Fruit fly (Drosophila melanogaster): ENCODE measurements around the gene CG33494.

The CG33494 gene

DNA sequence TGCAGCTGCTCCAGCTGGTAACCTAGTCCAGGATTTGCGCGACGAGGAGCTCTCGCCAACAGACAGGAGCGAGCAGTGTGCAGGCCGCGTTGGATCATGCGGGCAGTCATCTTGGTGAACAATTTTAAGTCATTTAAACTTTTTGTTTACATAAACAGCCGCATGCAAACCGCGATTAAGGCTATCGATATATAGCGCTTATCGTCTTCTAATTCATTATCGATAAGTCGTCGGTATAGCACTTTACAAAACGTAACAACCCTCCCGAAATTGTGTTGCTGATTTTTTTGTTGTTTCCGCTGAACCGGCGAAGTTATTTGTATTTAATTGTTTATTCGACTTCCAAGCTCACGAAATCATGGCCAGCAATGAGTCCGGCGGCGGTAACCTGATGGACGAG lies 18.2 kb downstream of the CG33494 start, which contains the start of the genes CG4553 and MED28 (continued):
- TF ChIP-seq CG9437 (GFP tag; optimal IDR thresholded peaks at IDR 0.05) (peak; percentile 80), CG13894 (tag; optimal IDR thresholded peaks at IDR 0.05) (no peak), stwl (tag; optimal IDR thresholded peaks at IDR 0.05) (peak; percentile 67), tup (GFP tag; optimal IDR thresholded peaks at IDR 0.05) (no peak), CG11696 (GFP tag; IDR thresholded peaks at IDR 0.05) (no peak), toy (GFP tag; IDR thresholded peaks at IDR 0.05) (no peak), CG1832 (GFP tag; optimal IDR thresholded peaks at IDR 0.05) (no peak), lov (optimal IDR thresholded peaks at IDR 0.05) (no peak), lov (GFP tag; IDR thresholded peaks at IDR 0.05) (no peak), B-H1 (GFP tag; IDR thresholded peaks at IDR 0.05) (no peak), Six4 (GFP tag; optimal IDR thresholded peaks at IDR 0.05) (no peak), Dek (tag; optimal IDR thresholded peaks at IDR 0.05) (no peak), tna (GFP tag; IDR thresholded peaks at IDR 0.05; ENCODE audit: partially characterized antibody) (peak; percentile 78), Mes4 (GFP tag; optimal IDR thresholded peaks at IDR 0.05) (no peak), cato (GFP tag; optimal IDR thresholded peaks at IDR 0.05; ENCODE audit: borderline replicate concordance) (no peak), CG12659 (GFP tag; optimal IDR thresholded peaks at IDR 0.05) (peak; percentile 41), D (optimal IDR thresholded peaks at IDR 0.05) (no peak), D (GFP tag; optimal IDR thresholded peaks at IDR 0.05) (no peak), CG4328 (GFP tag; optimal IDR thresholded peaks at IDR 0.05) (no peak), HLH4C (GFP tag; IDR thresholded peaks at IDR 0.05; ENCODE audit: partially characterized antibody) (peak; percentile 85), CG33213 (GFP tag; optimal IDR thresholded peaks at IDR 0.05) (no peak), NfI (GFP tag; optimal IDR thresholded peaks at IDR 0.05) (no peak), TFAM (GFP tag; optimal IDR thresholded peaks at IDR 0.05) (no peak), CG17186 (GFP tag; optimal IDR thresholded peaks at IDR 0.05) (peak; percentile 60), CG3281 (GFP tag; optimal IDR thresholded peaks at IDR 0.05) (no peak), CG30020 (tag; optimal IDR thresholded peaks at IDR 0.05) (no peak), CG15514 (GFP tag; optimal IDR thresholded peaks at IDR 0.05) (peak; percentile 65), lbe (GFP tag; optimal IDR thresholded peaks at IDR 0.05) (no peak), CG16813 (GFP tag; IDR thresholded peaks at IDR 0.05; ENCODE audit: partially characterized antibody) (peak; percentile 79), CG11085 (GFP tag; IDR thresholded peaks at IDR 0.05) (no peak), fru (optimal IDR thresholded peaks at IDR 0.05) (no peak), CG2116 (GFP tag; optimal IDR thresholded peaks at IDR 0.05) (peak; percentile 82), CG12744 (GFP tag; optimal IDR thresholded peaks at IDR 0.05) (no peak), Usf (GFP tag; optimal IDR thresholded peaks at IDR 0.05) (no peak), CG32532 (GFP tag; IDR thresholded peaks at IDR 0.05) (no peak), slp2 (GFP tag; optimal IDR thresholded peaks at IDR 0.05) (no peak), Taf1 (GFP tag; IDR thresholded peaks at IDR 0.05) (no peak), bbx (GFP tag; IDR thresholded peaks at IDR 0.05; ENCODE audit: partially characterized antibody) (peak; percentile 87), CG10274 (GFP tag; optimal IDR thresholded peaks at IDR 0.05) (no peak), Awh (GFP tag; IDR thresholded peaks at IDR 0.05) (no peak), CG1792 (GFP tag; optimal IDR thresholded peaks at IDR 0.05) (no peak), bowl (GFP tag; IDR thresholded peaks at IDR 0.05) (no peak), CG7786 (GFP tag; optimal IDR thresholded peaks at IDR 0.05) (no peak), pita (GFP tag; optimal IDR thresholded peaks at IDR 0.05) (no peak), Sin3A (optimal IDR thresholded peaks at IDR 0.05) (peak; percentile 38), kay (GFP tag; optimal IDR thresholded peaks at IDR 0.05) (no peak), CG6272 (GFP tag; IDR thresholded peaks at IDR 0.05) (no peak), Myb (GFP tag; optimal IDR thresholded peaks at IDR 0.05) (peak; percentile 45), Jarid2 (GFP tag; optimal IDR thresholded peaks at IDR 0.05) (no peak), CG10654 (GFP tag; optimal IDR thresholded peaks at IDR 0.05) (no peak)
